Worm (Caenorhabditis elegans) whole organism, L3 larva: ENCODE measurements around the gene ncx-10.

Source experiments
- ama-1 ChIP-seq: fragments of 150-350 bp; optimal IDR thresholded peaks from 2 replicates; lab custom pipeline; 2018
- ceh-9 ChIP-seq: sonication (generic microtip); optimal IDR thresholded peaks from 2 replicates; lab custom pipeline; 2018; ENCODE audit warnings: missing biosample characterization, missing genetic modification characterization
- egl-27 ChIP-seq: sonication (generic microtip); optimal IDR thresholded peaks from 4 replicates; lab custom pipeline; 2017; ENCODE audit warnings: missing biosample characterization, missing genetic modification reagents, missing genetic modification characterization
- mml-1 ChIP-seq: fragments of 150-350 bp; sonication (generic microtip); optimal IDR thresholded peaks from 3 replicates; lab custom pipeline; 2014; ENCODE audit warnings: missing biosample characterization, missing genetic modification characterization
- nhr-237 ChIP-seq: fragments of 150-350 bp; optimal IDR thresholded peaks from 2 replicates; lab custom pipeline; 2014; ENCODE audit warnings: missing biosample characterization, missing genetic modification characterization
- nhr-28 ChIP-seq: fragments of 150-350 bp; optimal IDR thresholded peaks from 2 replicates; lab custom pipeline; 2014; ENCODE audit warnings: missing biosample characterization, missing genetic modification characterization
- nhr-77 ChIP-seq: fragments of 150-350 bp; optimal IDR thresholded peaks from 2 replicates; lab custom pipeline; 2014; ENCODE audit warnings: missing biosample characterization, missing genetic modification characterization
- pqm-1 ChIP-seq: fragments of 150-350 bp; optimal IDR thresholded peaks from 2 replicates; lab custom pipeline; 2017; ENCODE audit warnings: missing biosample characterization, missing genetic modification characterization, inconsistent platforms
- skn-1 ChIP-seq: fragments of 150-350 bp; optimal IDR thresholded peaks from 2 replicates; lab custom pipeline; 2014; ENCODE audit warnings: missing biosample characterization, missing genetic modification characterization
- snpc-4 ChIP-seq: fragments of 150-350 bp; optimal IDR thresholded peaks from 2 replicates; lab custom pipeline; 2014; ENCODE audit warnings: missing biosample characterization, missing genetic modification characterization
- unc-62 ChIP-seq: fragments of 150-350 bp; sonication (generic microtip); optimal IDR thresholded peaks from 4 replicates; lab custom pipeline; 2014; ENCODE audit warnings: missing biosample characterization, missing genetic modification reagents, missing genetic modification characterization
- zag-1 ChIP-seq: fragments of 150-350 bp; optimal IDR thresholded peaks from 2 replicates; lab custom pipeline; 2014; ENCODE audit warnings: missing biosample characterization, missing genetic modification characterization
- ztf-11 ChIP-seq: fragments of 150-350 bp; optimal IDR thresholded peaks from 2 replicates; lab custom pipeline; 2014; ENCODE audit warnings: missing biosample characterization, missing genetic modification characterization

DNA sequence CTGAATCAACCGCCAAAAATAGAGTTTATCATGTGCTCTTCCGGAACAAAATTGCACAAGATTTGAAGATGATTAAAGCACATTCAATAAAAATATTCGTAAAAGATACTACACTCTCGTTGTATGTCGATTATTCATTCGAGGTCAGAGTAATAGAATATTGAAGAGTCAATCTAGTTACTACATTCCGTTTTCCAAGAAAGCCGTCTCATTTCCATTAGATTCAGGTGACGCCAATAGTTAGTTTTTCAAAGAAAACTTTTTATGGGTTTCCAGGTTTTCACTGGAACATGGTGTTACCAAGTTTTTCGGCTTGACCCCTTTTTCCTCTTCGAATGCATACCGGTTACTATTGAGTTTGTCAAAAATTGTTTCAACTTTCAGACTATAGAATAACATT lies 37.6 kb upstream of the ncx-10 start:
- TF ChIP-seq pqm-1 (tag; lab: Kevin White, UChicago) = no peak
- TF ChIP-seq nhr-237 (tag; lab: Kevin White, UChicago) = no peak
- TF ChIP-seq ama-1 = no peak
- no peak for TF ChIP-seq skn-1 (tag; lab: Kevin White, UChicago)
- TF ChIP-seq nhr-77 = no peak
- TF ChIP-seq snpc-4 (tag; lab: Kevin White, UChicago) = no peak
- no peak for TF ChIP-seq ztf-11 (tag; lab: Kevin White, UChicago)
- no peak for TF ChIP-seq nhr-28
- no peak for TF ChIP-seq zag-1 (tag; lab: Kevin White, UChicago)
- TF ChIP-seq unc-62 = no peak
- no peak for TF ChIP-seq mml-1 (tag; lab: Kevin White, UChicago)
- no peak for TF ChIP-seq egl-27 (tag; lab: Kevin White, UChicago)
- no peak for TF ChIP-seq ceh-9
